Worm (Caenorhabditis elegans): ENCODE measurements around the gene srj-18.

The srj-18 gene

ce11 chrV:2799172-2799869, 25.2 kb downstream of the srj-18 start:
- TF ChIP-seq eor-1 (tag; optimal IDR thresholded peaks at IDR 0.05) = no peak
- TF ChIP-seq jun-1 (tag; optimal IDR thresholded peaks at IDR 0.05) = no peak
- TF ChIP-seq lin-15B (tag; optimal IDR thresholded peaks at IDR 0.05) = no peak
- TF ChIP-seq lin-39 (tag; optimal IDR thresholded peaks at IDR 0.05) = no peak
- no peak for TF ChIP-seq nhr-76 (tag; optimal IDR thresholded peaks at IDR 0.05)
- no peak for TF ChIP-seq ceh-28 (tag; optimal IDR thresholded peaks at IDR 0.05)

ce11 chrV:2800676-2801075, 26.5 kb downstream of the srj-18 start:
- TF ChIP-seq elt-2 (tag; optimal IDR thresholded peaks at IDR 0.05) = no peak
- TF ChIP-seq ceh-28 (tag; optimal IDR thresholded peaks at IDR 0.05) = no peak
- TF ChIP-seq tbx-2 (tag; optimal IDR thresholded peaks at IDR 0.05) = no peak
- no peak for TF ChIP-seq unc-39 (tag; optimal IDR thresholded peaks at IDR 0.05)
- no peak for TF ChIP-seq ztf-4 (tag; optimal IDR thresholded peaks at IDR 0.05)
- TF ChIP-seq snpc-4 (tag; optimal IDR thresholded peaks at IDR 0.05) = no peak
- no peak for TF ChIP-seq mdl-1 (tag; optimal IDR thresholded peaks at IDR 0.05)
- no peak for TF ChIP-seq mml-1 (tag; optimal IDR thresholded peaks at IDR 0.05)
- TF ChIP-seq jun-1 (tag; optimal IDR thresholded peaks at IDR 0.05) = no peak
- TF ChIP-seq nhr-237 (tag; optimal IDR thresholded peaks at IDR 0.05) = no peak
- TF ChIP-seq nfya-1 (tag; optimal IDR thresholded peaks at IDR 0.05; ENCODE audit: insufficient read depth) = no peak
- TF ChIP-seq ztf-11 (tag; optimal IDR thresholded peaks at IDR 0.05) = no peak

ce11 chrV:2801955-2802354, 27.8 kb downstream of the srj-18 start:
- TF ChIP-seq nhr-43 (tag; optimal IDR thresholded peaks at IDR 0.05; ENCODE audit: poor library complexity, severe bottlenecking) = no peak
- no peak for TF ChIP-seq ztf-4 (tag; optimal IDR thresholded peaks at IDR 0.05)
- TF ChIP-seq pha-4 (tag; optimal IDR thresholded peaks at IDR 0.05) = peak; percentile 6
- TF ChIP-seq elt-3 (tag; optimal IDR thresholded peaks at IDR 0.05) = no peak
- no peak for TF ChIP-seq lin-39 (tag; optimal IDR thresholded peaks at IDR 0.05)
- no peak for TF ChIP-seq egl-27 (tag; optimal IDR thresholded peaks at IDR 0.05)
- TF ChIP-seq tbx-2 (tag; optimal IDR thresholded peaks at IDR 0.05) = no peak
- TF ChIP-seq R02D3.7 (tag; optimal IDR thresholded peaks at IDR 0.05) = no peak
- peak; percentile 78 for TF ChIP-seq egl-5 (tag; optimal IDR thresholded peaks at IDR 0.05)

ce11 chrV:2803258-2803657, 29.1 kb downstream of the srj-18 start:
- TF ChIP-seq hmg-11 (tag; optimal IDR thresholded peaks at IDR 0.05) (no peak), nhr-67 (tag; optimal IDR thresholded peaks at IDR 0.05) (no peak), nfya-1 (tag; optimal IDR thresholded peaks at IDR 0.05; ENCODE audit: insufficient read depth) (peak; percentile 54), ceh-16 (tag; optimal IDR thresholded peaks at IDR 0.05) (no peak), elt-3 (tag; optimal IDR thresholded peaks at IDR 0.05) (no peak)

ce11 chrV:2807760-2808159, 33.6 kb downstream of the srj-18 start, which contains the start of gene ketn-1:
TSS of gene ketn-1 (minus strand) at chrV:2807860.
- no peak for TF ChIP-seq nhr-28 (tag; optimal IDR thresholded peaks at IDR 0.05)
- TF ChIP-seq nhr-12 (tag; optimal IDR thresholded peaks at IDR 0.05) = no peak
- TF ChIP-seq nhr-76 (tag; optimal IDR thresholded peaks at IDR 0.05) = no peak
- no peak for TF ChIP-seq fkh-2 (tag; optimal IDR thresholded peaks at IDR 0.05)
- no peak for TF ChIP-seq jun-1 (tag; optimal IDR thresholded peaks at IDR 0.05)
- no peak for TF ChIP-seq zag-1 (tag; optimal IDR thresholded peaks at IDR 0.05)
- no peak for TF ChIP-seq R02D3.7 (tag; optimal IDR thresholded peaks at IDR 0.05)
- no peak for TF ChIP-seq egl-5 (tag; optimal IDR thresholded peaks at IDR 0.05)
- TF ChIP-seq snpc-4 (tag; optimal IDR thresholded peaks at IDR 0.05) = no peak

ce11 chrV:2809443-2809842, 35.3 kb downstream of the srj-18 start:
- no peak for TF ChIP-seq elt-1 (tag; optimal IDR thresholded peaks at IDR 0.05)
- no peak for TF ChIP-seq nhr-28 (tag; optimal IDR thresholded peaks at IDR 0.05)
- TF ChIP-seq nfya-1 (tag; optimal IDR thresholded peaks at IDR 0.05; ENCODE audit: insufficient read depth) = no peak
- no peak for TF ChIP-seq jun-1 (tag; optimal IDR thresholded peaks at IDR 0.05)
- no peak for TF ChIP-seq lin-15B (tag; optimal IDR thresholded peaks at IDR 0.05)
- no peak for TF ChIP-seq ama-1 (optimal IDR thresholded peaks at IDR 0.05)
- TF ChIP-seq ceh-28 (tag; optimal IDR thresholded peaks at IDR 0.05) = no peak
- no peak for TF ChIP-seq hmg-11 (tag; optimal IDR thresholded peaks at IDR 0.05)
- TF ChIP-seq zag-1 (tag; optimal IDR thresholded peaks at IDR 0.05) = no peak
- no peak for TF ChIP-seq nhr-237 (tag; optimal IDR thresholded peaks at IDR 0.05)
- no peak for TF ChIP-seq ceh-82 (tag; optimal IDR thresholded peaks at IDR 0.05)
- no peak for TF ChIP-seq nhr-77 (tag; optimal IDR thresholded peaks at IDR 0.05)
- TF ChIP-seq R02D3.7 (tag; optimal IDR thresholded peaks at IDR 0.05) = no peak
- no peak for TF ChIP-seq snpc-4 (tag; optimal IDR thresholded peaks at IDR 0.05)
- no peak for TF ChIP-seq ceh-16 (tag; optimal IDR thresholded peaks at IDR 0.05)
